Fruit fly (Drosophila melanogaster) S2 (cell line): Measurements from ENCODE around the gene mesh.
A peak's percentile ranks its signal among the peaks of the same experiment; 100 is the strongest.

Experiments used
- CG8478 ChIP-seq: fragments of >200 bp; optimal IDR thresholded peaks from 2 replicates; lab custom pipeline; 2018
- CTCF ChIP-seq, 2 experiments: fragments of >200 bp; optimal IDR thresholded peaks; 2 replicates each; lab custom pipeline; 2018

The mesh gene

DNA sequence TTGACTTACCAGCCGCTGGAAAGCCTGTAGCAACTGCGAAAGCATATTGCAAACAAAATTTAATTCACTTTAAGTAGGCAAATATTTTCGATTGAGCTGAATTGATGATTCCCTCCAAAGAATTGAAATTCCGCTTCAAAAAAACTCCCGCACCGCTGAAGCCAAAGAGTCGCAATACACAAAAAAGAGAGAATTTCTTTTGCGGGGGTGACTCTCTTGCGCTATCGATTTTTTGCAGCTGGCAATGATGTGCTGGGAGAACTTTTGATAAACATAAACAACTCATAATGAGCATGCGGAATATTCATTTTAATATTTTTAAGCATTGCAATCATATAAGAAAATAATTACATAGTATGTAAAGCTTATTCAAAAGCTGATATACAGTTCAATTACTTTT lies 27.1 kb downstream of the mesh start:
- TF ChIP-seq CG8478 (lab: Kevin White, UChicago) (no peak), CTCF (optimal IDR thresholded peaks at IDR 0.05; lab: Kevin White, UChicago) (no peak)

dm6 chr3R:31146920-31147319 lies 48.6 kb downstream of the mesh start:
- TF ChIP-seq CG8478 (lab: Kevin White, UChicago) (no peak), CTCF (optimal IDR thresholded peaks at IDR 0.05; lab: Kevin White, UChicago) (no peak)

DNA sequence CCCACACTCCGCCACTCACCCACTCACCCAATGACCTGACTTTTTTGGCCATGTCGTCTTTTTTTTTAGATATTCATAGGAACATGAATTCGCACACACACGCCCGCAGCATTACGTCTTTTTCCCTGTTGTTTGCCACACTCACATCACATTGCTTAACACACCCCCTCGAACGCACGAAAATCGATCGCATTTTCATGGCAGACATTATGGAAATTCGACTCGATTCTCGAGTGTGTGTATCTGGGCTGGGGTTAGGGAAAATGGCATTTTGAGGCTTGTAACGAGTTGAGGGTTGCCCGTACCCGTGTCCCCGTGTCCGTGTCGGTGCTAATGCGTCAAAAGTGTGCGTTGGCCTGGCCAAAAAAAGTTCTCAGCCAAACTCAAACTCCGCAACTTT lies 53.9 kb downstream of the mesh start:
- TF ChIP-seq CTCF (optimal IDR thresholded peaks at IDR 0.05; lab: Kevin White, UChicago), result no peak
- no peak for TF ChIP-seq CG8478 (lab: Kevin White, UChicago)

DNA sequence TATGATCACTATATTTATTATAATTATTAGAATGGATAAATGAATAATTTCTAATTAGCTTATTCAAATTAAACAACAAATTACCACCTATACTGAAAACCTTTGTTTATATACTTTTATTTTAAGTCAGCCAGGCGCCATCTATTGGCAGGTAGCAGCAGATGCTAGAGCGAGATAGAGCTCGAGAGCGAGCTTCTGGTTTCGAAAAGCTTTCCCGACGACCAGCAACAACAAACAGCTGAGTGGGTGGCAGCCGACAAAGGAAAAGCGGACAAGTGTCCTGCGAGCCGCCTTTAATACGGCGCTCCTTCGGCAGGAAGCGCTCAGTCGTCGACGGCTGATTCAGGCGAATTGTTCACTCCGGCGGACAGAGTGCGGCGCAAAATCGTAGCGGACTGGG lies 61.5 kb downstream of the mesh start, which contains the start of gene Gycbeta100B:
TSS of gene Gycbeta100B (plus strand) at position 337 of the 400 bp plus-strand sequence.
- TF ChIP-seq CTCF (optimal IDR thresholded peaks at IDR 0.05; lab: Kevin White, UChicago) (peak; percentile 66 to 67), CG8478 (lab: Kevin White, UChicago) (no peak)

- TF ChIP-seq CTCF (optimal IDR thresholded peaks at IDR 0.05; lab: Kevin White, UChicago) (no peak), CG8478 (lab: Kevin White, UChicago) (no peak)
These were observed 65.0 kb downstream of the mesh start, which contains the start of gene Ktch for dm6 chr3R:31130566-31130965. TSS of gene Ktch (minus strand) at chr3R:31130666.
